Worm (Caenorhabditis elegans) whole organism, mixed stage, embryonic: ENCODE data around the gene F55E10.4.
"Not testable (repeated sequence)": the region's sequence is repeated elsewhere in the genome, so short reads cannot be mapped to it uniquely, and the experiment has no call there.

Experiments used
- M03D4.4 ChIP-seq: sonication (generic microtip); optimal IDR thresholded peaks from 2 replicates; lab custom pipeline; 2017; ENCODE audit warnings: mild to moderate bottlenecking, missing genetic modification characterization, missing compliant biosample characterization
- bed-3 ChIP-seq: fragments of 200-800 bp; sonication (Bioruptor generic); optimal IDR thresholded peaks from 3 replicates; lab custom pipeline; 2018; ENCODE audit warnings: mild to moderate bottlenecking, missing genetic modification characterization, moderate library complexity, missing compliant biosample characterization
- blmp-1 ChIP-seq: fragments of 150-350 bp; optimal IDR thresholded peaks from 2 replicates; lab custom pipeline; 2014; ENCODE audit warnings: missing biosample characterization, missing genetic modification characterization
- ceh-39 ChIP-seq: fragments of 150-350 bp; optimal IDR thresholded peaks from 2 replicates; lab custom pipeline; 2014; ENCODE audit warnings: missing biosample characterization, missing genetic modification characterization
- ceh-43 ChIP-seq: fragments of 200-800 bp; sonication (Bioruptor generic); optimal IDR thresholded peaks from 2 replicates; lab custom pipeline; 2018; ENCODE audit warnings: mild to moderate bottlenecking, missing genetic modification characterization, moderate library complexity, missing compliant biosample characterization
- ceh-83 ChIP-seq: fragments of 200-800 bp; sonication (Bioruptor generic); optimal IDR thresholded peaks from 2 replicates; lab custom pipeline; 2018; ENCODE audit warnings: mild to moderate bottlenecking, missing genetic modification characterization, missing compliant biosample characterization
- ces-1 ChIP-seq: fragments of 150-350 bp; optimal IDR thresholded peaks from 2 replicates; lab custom pipeline; 2014; ENCODE audit warnings: missing biosample characterization, missing genetic modification reagents, missing genetic modification characterization
- cnd-1 ChIP-seq: fragments of 200-800 bp; sonication (Bioruptor generic); optimal IDR thresholded peaks from 2 replicates; lab custom pipeline; 2018; ENCODE audit warnings: mild to moderate bottlenecking, missing genetic modification characterization, missing compliant biosample characterization
- elt-1 ChIP-seq: sonication (generic microtip); optimal IDR thresholded peaks from 2 replicates; lab custom pipeline; 2017; ENCODE audit warnings: missing genetic modification characterization, mild to moderate bottlenecking, missing compliant biosample characterization, antibody characterized with exemption, moderate library complexity, borderline replicate concordance; ENCODE audit not compliant: insufficient read depth
- elt-3 ChIP-seq: fragments of 150-350 bp; optimal IDR thresholded peaks from 2 replicates; lab custom pipeline; 2014; ENCODE audit warnings: missing biosample characterization, missing genetic modification characterization
- flh-1 ChIP-seq: fragments of 200-800 bp; sonication (Bioruptor generic); optimal IDR thresholded peaks from 2 replicates; lab custom pipeline; 2018; ENCODE audit warnings: mild to moderate bottlenecking, missing genetic modification characterization, moderate library complexity, missing compliant biosample characterization
- ham-2 ChIP-seq: fragments of 200-800 bp; sonication (Bioruptor generic); optimal IDR thresholded peaks from 2 replicates; lab custom pipeline; 2018; ENCODE audit warnings: mild to moderate bottlenecking, missing genetic modification characterization, missing compliant biosample characterization
- hlh-1 ChIP-seq: fragments of 150-350 bp; optimal IDR thresholded peaks from 2 replicates; lab custom pipeline; 2014; ENCODE audit warnings: missing biosample characterization, missing genetic modification reagents, missing genetic modification characterization
- lin-13 ChIP-seq: fragments of 150-350 bp; optimal IDR thresholded peaks from 2 replicates; lab custom pipeline; 2014; ENCODE audit warnings: missing biosample characterization, missing genetic modification characterization
- lsy-2 ChIP-seq: fragments of 150-350 bp; optimal IDR thresholded peaks from 2 replicates; lab custom pipeline; 2014; ENCODE audit warnings: missing biosample characterization, missing genetic modification characterization
- mab-5 ChIP-seq: fragments of 150-350 bp; optimal IDR thresholded peaks from 2 replicates; lab custom pipeline; 2014; ENCODE audit warnings: missing biosample characterization, missing genetic modification characterization
- mls-2 ChIP-seq: sonication (generic microtip); optimal IDR thresholded peaks from 2 replicates; lab custom pipeline; 2016; ENCODE audit warnings: mild to moderate bottlenecking, missing genetic modification characterization, moderate library complexity, missing compliant biosample characterization
- nhr-12 ChIP-seq: fragments of 150-350 bp; optimal IDR thresholded peaks from 2 replicates; lab custom pipeline; 2014; ENCODE audit warnings: missing biosample characterization, missing genetic modification characterization
- nhr-28 ChIP-seq: fragments of 150-350 bp; optimal IDR thresholded peaks from 2 replicates; lab custom pipeline; 2014; ENCODE audit warnings: missing biosample characterization, missing genetic modification characterization
- nhr-76 ChIP-seq: sonication (generic microtip); optimal IDR thresholded peaks from 2 replicates; lab custom pipeline; 2017; ENCODE audit warnings: missing biosample characterization, missing genetic modification characterization
- pha-4 ChIP-seq: fragments of 150-350 bp; optimal IDR thresholded peaks from 2 replicates; lab custom pipeline; 2018; ENCODE audit warnings: missing biosample characterization, missing genetic modification reagents, missing genetic modification characterization
- sem-2 ChIP-seq: fragments of 200-800 bp; sonication (Bioruptor generic); optimal IDR thresholded peaks from 2 replicates; lab custom pipeline; 2018; ENCODE audit warnings: mild to moderate bottlenecking, missing genetic modification characterization, missing compliant biosample characterization
- snpc-4 ChIP-seq: fragments of 150-350 bp; optimal IDR thresholded peaks from 2 replicates; lab custom pipeline; 2014; ENCODE audit warnings: missing biosample characterization, missing genetic modification characterization
- sptf-1 ChIP-seq: sonication (generic microtip); optimal IDR thresholded peaks from 2 replicates; lab custom pipeline; 2017; ENCODE audit warnings: mild to moderate bottlenecking, missing genetic modification characterization, moderate library complexity, missing compliant biosample characterization
- tbx-8 ChIP-seq: fragments of 200-800 bp; sonication (Bioruptor generic); optimal IDR thresholded peaks from 2 replicates; lab custom pipeline; 2018; ENCODE audit warnings: mild to moderate bottlenecking, missing genetic modification characterization, moderate library complexity, missing compliant biosample characterization
- unc-120 ChIP-seq: sonication (generic microtip); optimal IDR thresholded peaks from 2 replicates; lab custom pipeline; 2017; ENCODE audit warnings: missing genetic modification characterization, missing compliant biosample characterization; ENCODE audit not compliant: poor library complexity, severe bottlenecking
- unc-39 ChIP-seq: fragments of 150-350 bp; optimal IDR thresholded peaks from 2 replicates; lab custom pipeline; 2014; ENCODE audit warnings: missing biosample characterization, missing genetic modification characterization
- unc-62 ChIP-seq: fragments of 150-350 bp; optimal IDR thresholded peaks from 2 replicates; lab custom pipeline; 2014; ENCODE audit warnings: missing biosample characterization, missing genetic modification reagents, missing genetic modification characterization
- zip-8 ChIP-seq: fragments of 150-350 bp; optimal IDR thresholded peaks from 2 replicates; lab custom pipeline; 2014; ENCODE audit warnings: missing biosample characterization, missing genetic modification characterization
- ztf-11 ChIP-seq: fragments of 150-350 bp; optimal IDR thresholded peaks from 2 replicates; lab custom pipeline; 2014; ENCODE audit warnings: missing biosample characterization, missing genetic modification characterization

The F55E10.4 gene

DNA sequence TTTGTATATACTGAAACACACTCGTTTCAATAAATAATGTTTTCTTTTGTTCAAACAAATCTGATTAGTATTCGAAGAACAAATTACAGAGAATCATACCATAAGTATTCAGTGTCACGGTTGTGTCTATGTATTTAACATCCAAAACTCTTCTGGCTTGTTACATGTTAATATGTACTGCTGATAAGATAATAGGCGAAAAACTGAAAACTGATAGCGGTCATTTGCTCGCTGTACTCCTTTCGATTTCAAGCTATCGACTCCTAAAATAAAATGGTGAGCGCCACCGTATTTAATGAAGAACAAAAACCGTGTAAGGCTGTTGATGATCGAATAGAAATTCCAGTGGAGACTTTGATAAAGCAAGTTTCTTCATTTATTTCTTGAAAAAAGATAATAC, 4.3 kb downstream of the F55E10.4 start, which contains the start of gene R09F10.1:
R09F10.1 (plus strand) TSS at position 222 of the 400 bp plus-strand sequence.
- TF ChIP-seq unc-120 (no peak), zip-8 (no peak), tbx-8 (GFP tag; lab: Kevin White, UChicago) (no peak), elt-1 (tag; lab: Kevin White, UChicago) (no peak), lsy-2 (tag; lab: Kevin White, UChicago) (no peak), pha-4 (tag; lab: Kevin White, UChicago) (no peak), hlh-1 (no peak), elt-3 (tag; lab: Kevin White, UChicago) (no peak), ceh-43 (GFP tag; lab: Kevin White, UChicago) (no peak), nhr-12 (tag; lab: Kevin White, UChicago) (no peak), snpc-4 (tag; lab: Kevin White, UChicago) (no peak), ces-1 (no peak), flh-1 (GFP tag; lab: Kevin White, UChicago) (no peak), mab-5 (no peak)

ce11 chrX:8321811-8322210, 5.9 kb downstream of the F55E10.4 start, which contains the start of gene abu-9:
Gene abu-9, plus strand, starts transcription at chrX:8322111.
- not testable (repeated sequence) for TF ChIP-seq sem-2 (GFP tag; lab: Kevin White, UChicago); ztf-11 (tag; lab: Kevin White, UChicago); nhr-12 (tag; lab: Kevin White, UChicago)

- TF ChIP-seq nhr-12 (tag; lab: Kevin White, UChicago): no peak
- TF ChIP-seq ceh-43 (GFP tag; lab: Kevin White, UChicago): no peak
- no peak for TF ChIP-seq mab-5
- TF ChIP-seq unc-39 (tag; lab: Kevin White, UChicago): no peak
- TF ChIP-seq ham-2: no peak
- TF ChIP-seq mls-2 (tag; lab: Kevin White, UChicago): no peak
- TF ChIP-seq M03D4.4: no peak
- no peak for TF ChIP-seq nhr-76 (tag; lab: Kevin White, UChicago)
- TF ChIP-seq blmp-1 (tag; lab: Kevin White, UChicago): no peak
- no peak for TF ChIP-seq pha-4 (tag; lab: Kevin White, UChicago)
- no peak for TF ChIP-seq unc-62
- TF ChIP-seq hlh-1: no peak
- TF ChIP-seq ztf-11 (tag; lab: Kevin White, UChicago): no peak
- no peak for TF ChIP-seq ceh-83 (GFP tag; lab: Kevin White, UChicago)
- no peak for TF ChIP-seq cnd-1 (tag; lab: Kevin White, UChicago)
- no peak for TF ChIP-seq unc-120
- TF ChIP-seq flh-1 (GFP tag; lab: Kevin White, UChicago): no peak
- TF ChIP-seq tbx-8 (GFP tag; lab: Kevin White, UChicago): no peak
- TF ChIP-seq sptf-1: no peak
- TF ChIP-seq, all 35 proteins: peak for 0
These were observed 6.8 kb downstream of the F55E10.4 start, which contains the start of gene pqn-57 for ce11 chrX:8320889-8321288. Gene pqn-57, minus strand, starts transcription at chrX:8320989.

DNA sequence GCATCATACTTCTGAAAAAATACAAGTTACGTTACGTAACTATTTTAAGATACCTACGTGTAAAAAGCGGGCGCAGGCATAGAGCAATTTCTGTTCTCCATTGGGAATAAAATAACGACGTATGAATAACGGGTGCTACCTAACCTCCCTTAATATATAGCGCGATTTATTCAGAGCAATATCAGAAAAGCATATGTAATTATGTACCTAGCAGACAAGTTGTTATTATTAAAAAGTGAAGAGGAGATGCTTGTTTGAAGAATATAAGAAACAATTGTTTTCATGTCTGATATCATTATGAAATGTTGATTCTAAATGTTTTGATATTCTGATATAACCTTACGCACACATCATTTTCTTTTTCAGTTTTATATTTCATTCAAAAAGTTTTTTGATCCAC, 8.8 kb downstream of the F55E10.4 start, which contains the start of gene srh-11:
srh-11 (minus strand) TSS at position 101 of the 400 bp plus-strand sequence.
- TF ChIP-seq elt-3 (tag; lab: Kevin White, UChicago): no peak
- no peak for TF ChIP-seq pha-4 (tag; lab: Kevin White, UChicago)
- TF ChIP-seq sem-2 (GFP tag; lab: Kevin White, UChicago): no peak
- no peak for TF ChIP-seq ceh-39
- TF ChIP-seq unc-39 (tag; lab: Kevin White, UChicago): no peak
- TF ChIP-seq ceh-83 (GFP tag; lab: Kevin White, UChicago): no peak
- TF ChIP-seq lsy-2 (tag; lab: Kevin White, UChicago): no peak
- TF ChIP-seq nhr-12 (tag; lab: Kevin White, UChicago): no peak
- TF ChIP-seq unc-120: no peak
- no peak for TF ChIP-seq bed-3 (GFP tag; lab: Kevin White, UChicago)
- no peak for TF ChIP-seq lin-13 (tag; lab: Kevin White, UChicago)
- no peak for TF ChIP-seq tbx-8 (GFP tag; lab: Kevin White, UChicago)
- TF ChIP-seq flh-1 (GFP tag; lab: Kevin White, UChicago): no peak
- TF ChIP-seq nhr-28 (tag; lab: Kevin White, UChicago): no peak
- TF ChIP-seq mls-2 (tag; lab: Kevin White, UChicago): no peak
- no peak for TF ChIP-seq ham-2
- no peak for TF ChIP-seq ces-1
- TF ChIP-seq sptf-1: no peak

DNA sequence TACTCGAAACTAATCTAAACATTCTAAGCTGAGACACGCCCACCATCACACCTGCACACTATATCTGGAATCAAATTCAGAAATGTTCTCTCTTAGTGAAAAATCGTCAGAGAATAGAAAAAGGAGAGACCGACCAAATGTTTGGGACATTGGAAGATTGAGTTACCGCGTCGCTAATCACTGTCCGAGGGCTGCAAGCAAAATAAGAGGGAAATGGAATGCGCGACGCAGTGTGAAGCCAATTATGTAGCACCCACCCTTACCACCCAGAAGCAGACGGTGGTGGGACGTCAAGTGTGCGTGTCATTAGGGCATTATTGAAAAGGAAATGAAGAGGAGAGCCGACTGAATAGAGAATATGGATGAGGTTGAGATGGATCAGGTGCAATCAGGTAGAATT, 16.1 kb downstream of the F55E10.4 start:
- TF ChIP-seq tbx-8 (GFP tag; lab: Kevin White, UChicago) (no peak), ces-1 (peak; percentile 97)
